Fruit fly (Drosophila melanogaster) whole organism, prepupa: ENCODE data around the gene ras.
A peak's percentile ranks its signal among the peaks of the same experiment; 100 is the strongest.

ENCODE experiments used
- CG16779 ChIP-seq: fragments of 200-800 bp; sonication (Bioruptor generic); optimal IDR thresholded peaks from 3 replicates; lab custom pipeline; 2017; ENCODE audit warnings: missing biosample characterization, mild to moderate bottlenecking, missing genetic modification characterization
- Gug ChIP-seq: fragments of 200-800 bp; sonication (Bioruptor generic); IDR thresholded peaks from 2 replicates; pipeline ENCODE4 v1.3.6; 2022; ENCODE audit warnings: missing biosample characterization, missing genetic modification characterization
- Hr39 ChIP-seq: fragments of 200-800 bp; sonication (Bioruptor generic); optimal IDR thresholded peaks from 2 replicates; lab custom pipeline; 2016; ENCODE audit warnings: missing biosample characterization, missing genetic modification characterization
- Met ChIP-seq: fragments of 200-800 bp; sonication (Bioruptor generic); optimal IDR thresholded peaks from 3 replicates; lab custom pipeline; 2016; ENCODE audit warnings: missing biosample characterization, missing genetic modification characterization
- dac ChIP-seq: fragments of 200-800 bp; sonication (Bioruptor generic); optimal IDR thresholded peaks from 2 replicates; lab custom pipeline; 2017; ENCODE audit warnings: missing biosample characterization, mild to moderate bottlenecking, missing genetic modification characterization
- fd85E ChIP-seq: fragments of 200-800 bp; sonication (Bioruptor generic); optimal IDR thresholded peaks from 3 replicates; lab custom pipeline; 2016; ENCODE audit warnings: missing biosample characterization, missing genetic modification characterization
- net ChIP-seq: fragments of 200-800 bp; sonication (Bioruptor generic); optimal IDR thresholded peaks from 3 replicates; lab custom pipeline; 2016; ENCODE audit warnings: missing biosample characterization, missing genetic modification characterization

DNA sequence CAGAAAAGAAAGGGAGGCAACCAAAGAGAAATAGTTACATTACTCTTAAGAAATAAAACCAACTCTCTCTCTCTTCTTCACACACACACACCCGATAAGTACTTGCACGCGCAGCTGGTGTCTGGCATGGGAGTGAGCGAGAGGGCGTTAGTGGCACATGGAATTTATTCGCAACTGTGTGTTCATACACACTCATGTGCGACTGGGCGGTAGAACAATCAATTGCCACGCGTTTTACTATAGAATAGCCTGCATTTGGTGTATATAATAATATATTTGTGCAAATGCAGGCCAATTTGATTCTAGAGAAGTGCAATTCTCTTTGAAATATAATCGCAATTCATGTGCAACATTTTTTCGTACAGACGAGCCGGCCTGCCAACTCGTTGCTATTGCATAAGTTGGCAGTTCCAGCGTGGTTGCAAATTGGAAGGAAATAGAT, 41.6 kb downstream of the ras start:
- TF ChIP-seq fd85E (GFP tag; lab: Kevin White, UChicago): no peak
- no peak for TF ChIP-seq Hr39 (GFP tag; lab: Kevin White, UChicago)
- no peak for TF ChIP-seq CG16779 (tag; lab: Kevin White, UChicago)
- no peak for TF ChIP-seq net (GFP tag; lab: Kevin White, UChicago)
- no peak for TF ChIP-seq Gug (GFP tag; lab: Robert Waterston, UW)
- no peak for TF ChIP-seq dac (GFP tag; lab: Kevin White, UChicago)
- TF ChIP-seq Met (GFP tag; lab: Kevin White, UChicago): peak; percentile 34
